Fruit fly (Drosophila melanogaster) whole organism, pupa: Measurements from ENCODE around the gene Ndc1.

Experiments
- CG10348 ChIP-seq: fragments of 200-800 bp; sonication (Bioruptor generic); IDR thresholded peaks from 2 replicates; pipeline ENCODE4 v1.3.6; 2022; ENCODE audit warnings: missing biosample characterization, missing genetic modification characterization
- CG12605 ChIP-seq: fragments of 200-800 bp; sonication (Bioruptor generic); IDR thresholded peaks from 2 replicates; pipeline ENCODE4 v1.3.6; 2022; ENCODE audit warnings: missing biosample characterization, missing genetic modification characterization
- CG13204 ChIP-seq: fragments of 200-800 bp; sonication (Bioruptor generic); optimal IDR thresholded peaks from 2 replicates; lab custom pipeline; 2018; ENCODE audit warnings: missing biosample characterization, mild to moderate bottlenecking, missing genetic modification characterization, moderate library complexity
- CG14655 ChIP-seq: fragments of 200-800 bp; sonication (Bioruptor generic); optimal IDR thresholded peaks from 3 replicates; lab custom pipeline; 2017; ENCODE audit warnings: mild to moderate bottlenecking, missing biosample characterization, missing genetic modification reagents, missing genetic modification characterization
- CG15710 ChIP-seq: fragments of 200-800 bp; sonication (Bioruptor generic); optimal IDR thresholded peaks from 2 replicates; lab custom pipeline; 2018; ENCODE audit warnings: missing biosample characterization, mild to moderate bottlenecking, missing genetic modification characterization, moderate library complexity
- CG17806 ChIP-seq: fragments of 200-800 bp; sonication (Bioruptor generic); optimal IDR thresholded peaks from 2 replicates; lab custom pipeline; 2018; ENCODE audit warnings: missing biosample characterization, mild to moderate bottlenecking, missing genetic modification characterization, moderate library complexity
- CG32121 ChIP-seq: fragments of 200-800 bp; sonication (Bioruptor generic); IDR thresholded peaks from 2 replicates; pipeline ENCODE4 v1.3.6; 2022; ENCODE audit warnings: missing biosample characterization, missing genetic modification characterization
- CG34367 ChIP-seq: fragments of 200-800 bp; sonication (Bioruptor generic); optimal IDR thresholded peaks from 2 replicates; lab custom pipeline; 2018; ENCODE audit warnings: missing biosample characterization, mild to moderate bottlenecking, missing genetic modification characterization
- CG4496 ChIP-seq: fragments of 200-800 bp; sonication (Bioruptor generic); IDR thresholded peaks from 3 replicates; pipeline ENCODE4 v1.3.6; 2022; ENCODE audit warnings: missing biosample characterization, missing genetic modification characterization
- CG8159 ChIP-seq: fragments of 200-800 bp; sonication (Bioruptor generic); optimal IDR thresholded peaks from 3 replicates; lab custom pipeline; 2018; ENCODE audit warnings: missing biosample characterization, mild to moderate bottlenecking, missing genetic modification characterization, moderate library complexity
- CG8301 ChIP-seq: fragments of 200-800 bp; sonication (Bioruptor generic); optimal IDR thresholded peaks from 2 replicates; lab custom pipeline; 2018; ENCODE audit warnings: missing biosample characterization, mild to moderate bottlenecking, missing genetic modification characterization
- CG9948 ChIP-seq: fragments of 200-800 bp; sonication (Bioruptor generic); optimal IDR thresholded peaks from 2 replicates; lab custom pipeline; 2018; ENCODE audit warnings: missing biosample characterization, mild to moderate bottlenecking, missing genetic modification characterization, moderate library complexity
- D1 ChIP-seq: fragments of 200-800 bp; sonication (Bioruptor generic); optimal IDR thresholded peaks from 2 replicates; lab custom pipeline; 2018; ENCODE audit warnings: missing biosample characterization, mild to moderate bottlenecking, missing genetic modification characterization, moderate library complexity
- EcR ChIP-seq: fragments of 200-800 bp; sonication (Bioruptor generic); optimal IDR thresholded peaks from 3 replicates; lab custom pipeline; 2019; ENCODE audit warnings: missing biosample characterization, missing genetic modification characterization, mild to moderate bottlenecking, moderate library complexity, missing genetic modification reagents
- Ets98B ChIP-seq: fragments of 200-800 bp; sonication (Bioruptor generic); IDR thresholded peaks from 2 replicates; pipeline ENCODE4 v1.3.6; 2022; ENCODE audit warnings: missing biosample characterization, missing genetic modification characterization
- Pif1A ChIP-seq: fragments of 200-800 bp; sonication (Bioruptor generic); optimal IDR thresholded peaks from 3 replicates; lab custom pipeline; 2016; ENCODE audit warnings: missing biosample characterization, missing genetic modification characterization
- Pif1B ChIP-seq: fragments of 200-800 bp; sonication (Bioruptor generic); optimal IDR thresholded peaks from 3 replicates; lab custom pipeline; 2016; ENCODE audit warnings: missing biosample characterization, missing genetic modification characterization
- Snoo ChIP-seq: fragments of 200-800 bp; sonication (Bioruptor generic); optimal IDR thresholded peaks from 3 replicates; lab custom pipeline; 2017; ENCODE audit warnings: missing biosample characterization, mild to moderate bottlenecking, missing genetic modification characterization, inconsistent platforms
- fd96Ca ChIP-seq: fragments of 200-800 bp; sonication (Bioruptor generic); IDR thresholded peaks from 3 replicates; pipeline ENCODE4 v1.3.6; 2022; ENCODE audit warnings: missing biosample characterization, missing genetic modification characterization
- gl ChIP-seq: fragments of 200-800 bp; sonication (Bioruptor generic); optimal IDR thresholded peaks from 2 replicates; lab custom pipeline; 2018; ENCODE audit warnings: missing biosample characterization, mild to moderate bottlenecking, missing genetic modification characterization
- rn ChIP-seq: fragments of 200-800 bp; sonication (Bioruptor generic); IDR thresholded peaks from 2 replicates; pipeline ENCODE4 v1.3.6; 2022; ENCODE audit warnings: missing biosample characterization, missing genetic modification characterization

Ndc1 gene

dm6 chr3R:23920874-23921539, 3.2 kb upstream of the Ndc1 start:
- peak; percentile 52 for TF ChIP-seq Snoo (tag; lab: Kevin White, UChicago)
- TF ChIP-seq CG32121 (GFP tag; lab: Robert Waterston, UW), result peak; percentile 24; the same call in 1 of the 2 replicates
- TF ChIP-seq CG4496 (GFP tag; lab: Robert Waterston, UW), result peak; percentile 74
- TF ChIP-seq CG14655 (GFP tag; lab: Kevin White, UChicago), result no peak
- TF ChIP-seq Pif1B (GFP tag; lab: Kevin White, UChicago), result no peak
- TF ChIP-seq CG9948 (tag; lab: Kevin White, UChicago), result peak; percentile 33
- no peak for TF ChIP-seq CG12605 (GFP tag; lab: Robert Waterston, UW)
- TF ChIP-seq fd96Ca (GFP tag; lab: Robert Waterston, UW), result peak; percentile 62; the same call in 2 of the 3 replicates
- peak; percentile 37 for TF ChIP-seq CG34367
- peak; percentile 6 for TF ChIP-seq Pif1A (GFP tag; lab: Kevin White, UChicago)
- TF ChIP-seq CG10348, result no peak
- peak; percentile 36 for TF ChIP-seq CG17806 (tag; lab: Kevin White, UChicago)
- peak; percentile 58 for TF ChIP-seq CG15710 (tag; lab: Kevin White, UChicago)
- peak; percentile 62 for TF ChIP-seq EcR (GFP tag; lab: Kevin White, UChicago)
- no peak for TF ChIP-seq D1 (tag; lab: Kevin White, UChicago)
- peak; percentile 44 for TF ChIP-seq gl (tag; lab: Kevin White, UChicago)
- peak; percentile 52 for TF ChIP-seq Ets98B (GFP tag; lab: Robert Waterston, UW)
- TF ChIP-seq rn (GFP tag; lab: Robert Waterston, UW), result no peak
- TF ChIP-seq CG8301 (tag; lab: Kevin White, UChicago), result no peak
- TF ChIP-seq CG8159 (tag; lab: Kevin White, UChicago), result peak; percentile 51

dm6 chr3R:23921701-23922501, 2.3 kb upstream of the Ndc1 start:
- peak; percentile 53 for TF ChIP-seq CG8159 (tag; lab: Kevin White, UChicago)
- peak; percentile 63; the same call in 1 of the 3 replicates for TF ChIP-seq fd96Ca (GFP tag; lab: Robert Waterston, UW)
- TF ChIP-seq CG17806 (tag; lab: Kevin White, UChicago), result peak; percentile 70
- TF ChIP-seq CG4496 (GFP tag; lab: Robert Waterston, UW), result peak; percentile 68; the same call in 2 of the 3 replicates
- TF ChIP-seq CG12605 (GFP tag; lab: Robert Waterston, UW), result no peak
- TF ChIP-seq rn (GFP tag; lab: Robert Waterston, UW), result 0 out of 2 replicates have a peak, but pooled peaks have one; percentile 36
- no peak for TF ChIP-seq CG34367
- no peak for TF ChIP-seq CG14655 (GFP tag; lab: Kevin White, UChicago)
- TF ChIP-seq CG15710 (tag; lab: Kevin White, UChicago), result peak; percentile 44
- peak; percentile 57 for TF ChIP-seq CG9948 (tag; lab: Kevin White, UChicago)
- peak; percentile 60 for TF ChIP-seq CG8301 (tag; lab: Kevin White, UChicago)
- peak; percentile 79 for TF ChIP-seq Ets98B (GFP tag; lab: Robert Waterston, UW)
- TF ChIP-seq Pif1A (GFP tag; lab: Kevin White, UChicago), result peak; percentile 62
- TF ChIP-seq CG13204 (GFP tag; lab: Kevin White, UChicago), result peak; percentile 31
- peak; percentile 50 for TF ChIP-seq Pif1B (GFP tag; lab: Kevin White, UChicago)
- TF ChIP-seq D1 (tag; lab: Kevin White, UChicago), result no peak
- TF ChIP-seq Snoo (tag; lab: Kevin White, UChicago), result no peak
- TF ChIP-seq gl (tag; lab: Kevin White, UChicago), result no peak
- peak; percentile 70 for TF ChIP-seq CG32121 (GFP tag; lab: Robert Waterston, UW)
- peak; percentile 38 for TF ChIP-seq EcR (GFP tag; lab: Kevin White, UChicago)
- TF ChIP-seq CG10348, result no peak

dm6 chr3R:23922502-23923350, 1.5 kb upstream of the Ndc1 start, which contains the start of the genes sba and CG31141:
TSS of gene sba (minus strand) at chr3R:23922973.
TSS of gene CG31141 (plus strand) at chr3R:23923300.
- TF ChIP-seq CG14655 (GFP tag; lab: Kevin White, UChicago), result no peak
- peak; percentile 55; the same call in 2 of the 3 replicates for TF ChIP-seq CG4496 (GFP tag; lab: Robert Waterston, UW)
- no peak for TF ChIP-seq Pif1B (GFP tag; lab: Kevin White, UChicago)
- no peak for TF ChIP-seq rn (GFP tag; lab: Robert Waterston, UW)
- TF ChIP-seq fd96Ca (GFP tag; lab: Robert Waterston, UW), result no peak
- peak; percentile 58 for TF ChIP-seq Ets98B (GFP tag; lab: Robert Waterston, UW)
- TF ChIP-seq gl (tag; lab: Kevin White, UChicago), result peak; percentile 36
- TF ChIP-seq CG8159 (tag; lab: Kevin White, UChicago), result peak; percentile 46
- TF ChIP-seq CG12605 (GFP tag; lab: Robert Waterston, UW), result peak; percentile 57; the same call in 1 of the 2 replicates
- no peak for TF ChIP-seq CG9948 (tag; lab: Kevin White, UChicago)
- peak; percentile 4 for TF ChIP-seq Snoo (tag; lab: Kevin White, UChicago)
- TF ChIP-seq EcR (GFP tag; lab: Kevin White, UChicago), result peak; percentile 24
- no peak for TF ChIP-seq CG13204 (GFP tag; lab: Kevin White, UChicago)

dm6 chr3R:23927429-23927828, 3.2 kb downstream of the Ndc1 start, which contains the start of gene CG13601:
TSS of gene CG13601 (minus strand) at chr3R:23927634.
- TF ChIP-seq Pif1A (GFP tag; lab: Kevin White, UChicago) (no peak), CG32121 (GFP tag; lab: Robert Waterston, UW) (no peak), CG10348 (no peak), CG17806 (tag; lab: Kevin White, UChicago) (no peak), CG15710 (tag; lab: Kevin White, UChicago) (no peak), CG4496 (GFP tag; lab: Robert Waterston, UW) (0 out of 3 replicates have a peak, but pooled peaks have one; percentile 24), CG8159 (tag; lab: Kevin White, UChicago) (no peak)
